Fruit fly (Drosophila melanogaster) whole organism, embryonic: Measurements from ENCODE around the gene CG44044.

Experiments used
- ATbp ChIP-seq: fragments of 200-800 bp; sonication (Bioruptor generic); optimal IDR thresholded peaks from 2 replicates; lab custom pipeline; 2017; ENCODE audit warnings: missing biosample characterization, mild to moderate bottlenecking, missing genetic modification characterization, missing genetic modification reagents
- BEAF-32 ChIP-seq: fragments of 200-800 bp; sonication (Bioruptor generic); optimal IDR thresholded peaks from 3 replicates; lab custom pipeline; 2017; ENCODE audit warnings: missing biosample characterization, missing genetic modification characterization, mild to moderate bottlenecking, moderate library complexity, missing genetic modification reagents
- C15 ChIP-seq: fragments of 200-800 bp; sonication (Bioruptor generic); IDR thresholded peaks from 3 replicates; pipeline ENCODE4 v1.3.6; 2022; ENCODE audit warnings: missing biosample characterization, missing genetic modification characterization
- CG10565 ChIP-seq: fragments of 200-800 bp; sonication (Bioruptor generic); optimal IDR thresholded peaks from 3 replicates; lab custom pipeline; 2016; ENCODE audit warnings: missing biosample characterization, mild to moderate bottlenecking, missing genetic modification characterization
- CG10979 ChIP-seq: fragments of 200-800 bp; sonication (Bioruptor generic); optimal IDR thresholded peaks from 2 replicates; lab custom pipeline; 2018; ENCODE audit warnings: missing biosample characterization, mild to moderate bottlenecking, missing genetic modification characterization, moderate library complexity
- CG11093 ChIP-seq: fragments of 200-800 bp; sonication (Bioruptor generic); IDR thresholded peaks from 3 replicates; pipeline ENCODE4 v1.3.6; 2022; ENCODE audit warnings: missing biosample characterization, missing genetic modification characterization
- CG1233 ChIP-seq: fragments of 200-800 bp; sonication (Bioruptor generic); optimal IDR thresholded peaks from 4 replicates; lab custom pipeline; 2018; ENCODE audit warnings: missing biosample characterization, mild to moderate bottlenecking, missing genetic modification characterization
- CG12659 ChIP-seq: fragments of 200-800 bp; sonication (Bioruptor generic); optimal IDR thresholded peaks from 3 replicates; lab custom pipeline; 2017; ENCODE audit warnings: mild to moderate bottlenecking, missing biosample characterization, missing genetic modification reagents, missing genetic modification characterization
- CG12942 ChIP-seq: fragments of 200-800 bp; sonication (Bioruptor generic); optimal IDR thresholded peaks from 3 replicates; lab custom pipeline; 2016; ENCODE audit warnings: missing biosample characterization, missing genetic modification characterization
- CG13296 ChIP-seq: fragments of 200-800 bp; sonication (Bioruptor generic); optimal IDR thresholded peaks from 3 replicates; lab custom pipeline; 2018; ENCODE audit warnings: missing biosample characterization, mild to moderate bottlenecking, missing genetic modification characterization
- CG1602 ChIP-seq: fragments of 200-800 bp; sonication (Bioruptor generic); optimal IDR thresholded peaks from 3 replicates; lab custom pipeline; 2016; ENCODE audit warnings: missing biosample characterization, missing genetic modification characterization
- CG17359 ChIP-seq: fragments of 200-800 bp; sonication (Bioruptor generic); optimal IDR thresholded peaks from 3 replicates; lab custom pipeline; 2018; ENCODE audit warnings: missing biosample characterization, mild to moderate bottlenecking, missing genetic modification characterization, moderate library complexity
- CG30431 ChIP-seq: fragments of 200-800 bp; sonication (Bioruptor generic); optimal IDR thresholded peaks from 2 replicates; lab custom pipeline; 2017; ENCODE audit warnings: missing biosample characterization, missing genetic modification characterization
- CG31365 ChIP-seq: fragments of 200-800 bp; sonication (Bioruptor generic); optimal IDR thresholded peaks from 2 replicates; lab custom pipeline; 2018; ENCODE audit warnings: missing biosample characterization, mild to moderate bottlenecking, missing genetic modification characterization
- CG32532 ChIP-seq: fragments of 200-800 bp; sonication (Bioruptor generic); IDR thresholded peaks from 2 replicates; pipeline ENCODE4 v1.3.6; 2022; ENCODE audit warnings: missing biosample characterization, missing genetic modification characterization
- CG4360 ChIP-seq: fragments of 200-800 bp; sonication (Bioruptor generic); IDR thresholded peaks from 2 replicates; pipeline ENCODE4 v1.3.6; 2022; ENCODE audit warnings: missing biosample characterization, missing genetic modification characterization
- CG4617 ChIP-seq: fragments of 200-800 bp; sonication (Bioruptor generic); optimal IDR thresholded peaks from 3 replicates; lab custom pipeline; 2016; ENCODE audit warnings: missing biosample characterization, missing genetic modification characterization, borderline replicate concordance
- CG6791 ChIP-seq: fragments of 200-800 bp; sonication (Bioruptor generic); IDR thresholded peaks from 3 replicates; pipeline ENCODE4 v1.3.6; 2022; ENCODE audit warnings: missing biosample characterization, missing genetic modification characterization; ENCODE audit not compliant: partially characterized antibody
- CG7271 ChIP-seq: fragments of 200-800 bp; sonication (Bioruptor generic); optimal IDR thresholded peaks from 2 replicates; lab custom pipeline; 2018; ENCODE audit warnings: missing biosample characterization, mild to moderate bottlenecking, missing genetic modification characterization, moderate library complexity
- CG7987 ChIP-seq: fragments of 200-800 bp; sonication (Bioruptor generic); optimal IDR thresholded peaks from 2 replicates; lab custom pipeline; 2018; ENCODE audit warnings: missing biosample characterization, mild to moderate bottlenecking, missing genetic modification characterization, moderate library complexity
- D ChIP-seq, 2 experiments: fragments of 200-800 bp in 1 of 2; fragments of >200 bp in 1 of 2; sonication (Bioruptor generic) in 1 of 2; optimal IDR thresholded peaks; 2 replicates in 1 of 2; 3 replicates in 1 of 2; lab custom pipeline; 2017; ENCODE audit warnings: mild to moderate bottlenecking in 1 of 2, missing biosample characterization in 1 of 2, missing genetic modification characterization in 1 of 2, missing genetic modification reagents in 1 of 2
- Dek ChIP-seq: fragments of 200-800 bp; sonication (Bioruptor generic); optimal IDR thresholded peaks from 3 replicates; lab custom pipeline; 2019; ENCODE audit warnings: missing biosample characterization, mild to moderate bottlenecking, missing genetic modification characterization, moderate library complexity
- Doc2 ChIP-seq: fragments of 200-800 bp; sonication (Bioruptor generic); IDR thresholded peaks from 2 replicates; pipeline ENCODE4 v1.3.6; 2022; ENCODE audit warnings: missing biosample characterization, missing genetic modification characterization
- Ets65A ChIP-seq: fragments of 200-800 bp; sonication (Bioruptor generic); peaks from one replicate; lab custom pipeline; 2016; ENCODE audit warnings: missing biosample characterization, missing genetic modification characterization
- H15 ChIP-seq: fragments of 200-800 bp; sonication (Bioruptor generic); IDR thresholded peaks from 3 replicates; pipeline ENCODE4 v1.3.6; 2022; ENCODE audit warnings: missing biosample characterization, missing genetic modification characterization
- HLH3B ChIP-seq: fragments of 200-800 bp; sonication (Bioruptor generic); IDR thresholded peaks from 2 replicates; pipeline ENCODE4 v1.3.6; 2022; ENCODE audit warnings: missing biosample characterization, missing genetic modification characterization
- Myb ChIP-seq: fragments of 200-800 bp; sonication (Bioruptor generic); optimal IDR thresholded peaks from 2 replicates; lab custom pipeline; 2016; ENCODE audit warnings: missing biosample characterization, missing genetic modification characterization
- NfI ChIP-seq: fragments of 200-800 bp; sonication (Bioruptor generic); optimal IDR thresholded peaks from 3 replicates; lab custom pipeline; 2018; ENCODE audit warnings: missing biosample characterization, mild to moderate bottlenecking, missing genetic modification characterization, moderate library complexity
- Optix ChIP-seq: fragments of 200-800 bp; sonication (Bioruptor generic); IDR thresholded peaks from 3 replicates; pipeline ENCODE4 v1.3.6; 2022; ENCODE audit warnings: missing biosample characterization, missing genetic modification characterization
- Pdp1 ChIP-seq, 2 experiments: fragments of 200-800 bp; sonication (Bioruptor generic); optimal IDR thresholded peaks; 3 replicates each; lab custom pipeline; 2016; ENCODE audit warnings: missing biosample characterization in 2 of 2, missing genetic modification characterization in 2 of 2, mild to moderate bottlenecking in 1 of 2, moderate library complexity in 1 of 2
- Ssrp ChIP-seq: fragments of 200-800 bp; sonication (Bioruptor generic); optimal IDR thresholded peaks from 2 replicates; lab custom pipeline; 2018; ENCODE audit warnings: missing biosample characterization, mild to moderate bottlenecking, missing genetic modification characterization, moderate library complexity
- YL-1 ChIP-seq: fragments of 200-800 bp; sonication (Bioruptor generic); optimal IDR thresholded peaks from 3 replicates; lab custom pipeline; 2017; ENCODE audit warnings: missing biosample characterization, mild to moderate bottlenecking, missing genetic modification characterization
- bab2 ChIP-seq: fragments of 200-800 bp; sonication (Bioruptor generic); optimal IDR thresholded peaks from 2 replicates; lab custom pipeline; 2016; ENCODE audit warnings: missing biosample characterization, missing genetic modification characterization
- bbx ChIP-seq: fragments of 200-800 bp; sonication (Bioruptor generic); IDR thresholded peaks from 2 replicates; pipeline ENCODE4 v1.3.6; 2022; ENCODE audit warnings: missing biosample characterization, missing genetic modification characterization; ENCODE audit not compliant: partially characterized antibody
- btn ChIP-seq: fragments of 200-800 bp; sonication (Bioruptor generic); optimal IDR thresholded peaks from 2 replicates; lab custom pipeline; 2016; ENCODE audit warnings: missing biosample characterization, missing genetic modification characterization
- cg ChIP-seq: fragments of 200-800 bp; sonication (Bioruptor generic); optimal IDR thresholded peaks from 3 replicates; lab custom pipeline; 2019; ENCODE audit warnings: missing biosample characterization, mild to moderate bottlenecking, missing genetic modification characterization, moderate library complexity
- crp ChIP-seq, 2 experiments: fragments of 200-800 bp; sonication (Bioruptor generic); optimal IDR thresholded peaks; 2 replicates in 1 of 2; 3 replicates in 1 of 2; lab custom pipeline; 2017; ENCODE audit warnings: missing biosample characterization in 2 of 2, missing genetic modification characterization in 2 of 2, mild to moderate bottlenecking in 1 of 2, moderate library complexity in 1 of 2
- dmrt11E ChIP-seq: fragments of 200-800 bp; sonication (Bioruptor generic); optimal IDR thresholded peaks from 3 replicates; lab custom pipeline; 2018; ENCODE audit warnings: missing biosample characterization, mild to moderate bottlenecking, missing genetic modification characterization, moderate library complexity
- en ChIP-seq: fragments of 200-800 bp; sonication (Bioruptor generic); optimal IDR thresholded peaks from 2 replicates; lab custom pipeline; 2016; ENCODE audit warnings: missing biosample characterization, missing genetic modification characterization
- exex ChIP-seq: fragments of 200-800 bp; sonication (Bioruptor generic); optimal IDR thresholded peaks from 4 replicates; lab custom pipeline; 2018; ENCODE audit warnings: missing biosample characterization, mild to moderate bottlenecking, missing genetic modification characterization, moderate library complexity
- fd3F ChIP-seq: fragments of 200-800 bp; sonication (Bioruptor generic); optimal IDR thresholded peaks from 2 replicates; lab custom pipeline; 2018; ENCODE audit warnings: missing biosample characterization, mild to moderate bottlenecking, missing genetic modification characterization, moderate library complexity
- gcm ChIP-seq: fragments of 200-800 bp; sonication (Bioruptor generic); optimal IDR thresholded peaks from 2 replicates; lab custom pipeline; 2019; ENCODE audit warnings: missing biosample characterization, mild to moderate bottlenecking, missing genetic modification characterization, moderate library complexity
- kah ChIP-seq: fragments of 200-800 bp; sonication (Bioruptor generic); optimal IDR thresholded peaks from 2 replicates; lab custom pipeline; 2018; ENCODE audit warnings: missing biosample characterization, mild to moderate bottlenecking, missing genetic modification characterization
- lov ChIP-seq, 2 experiments: fragments of 200-800 bp in 1 of 2; fragments of >200 bp in 1 of 2; sonication (Bioruptor generic) in 1 of 2; IDR thresholded peaks in 1 of 2; optimal IDR thresholded peaks in 1 of 2; 2 replicates in 1 of 2; 3 replicates in 1 of 2; pipeline versions ENCODE4 v1.3.6 to Lab custom; 2017 to 2022; ENCODE audit warnings: missing biosample characterization in 1 of 2, missing genetic modification characterization in 1 of 2
- rib ChIP-seq: fragments of 200-800 bp; sonication (Bioruptor generic); IDR thresholded peaks from 2 replicates; pipeline ENCODE4 v1.3.6; 2022; ENCODE audit warnings: missing biosample characterization, missing genetic modification characterization
- so ChIP-seq: fragments of 200-800 bp; sonication (Bioruptor generic); IDR thresholded peaks from 3 replicates; pipeline ENCODE4 v1.3.6; 2022; ENCODE audit warnings: missing biosample characterization, missing genetic modification characterization
- sqz ChIP-seq: fragments of 200-800 bp; sonication (Bioruptor generic); optimal IDR thresholded peaks from 3 replicates; lab custom pipeline; 2018; ENCODE audit warnings: missing biosample characterization, mild to moderate bottlenecking, missing genetic modification characterization

Gene CG44044

dm6 chr3R:16309302-16310080, 12.1 kb upstream of the CG44044 start (continued):
- TF ChIP-seq CG1233 (peak; percentile 93), CG10565 (GFP tag; lab: Kevin White, UChicago) (no peak), CG10979 (tag; lab: Kevin White, UChicago) (peak; percentile 3), btn (GFP tag; lab: Kevin White, UChicago) (no peak), fd3F (no peak), CG7271 (tag; lab: Kevin White, UChicago) (no peak), CG13296 (GFP tag; lab: Kevin White, UChicago) (peak; percentile 10), cg (GFP tag; lab: Kevin White, UChicago) (no peak), Optix (GFP tag; lab: Robert Waterston, UW) (no peak), Doc2 (GFP tag; lab: Robert Waterston, UW) (no peak), CG30431 (GFP tag; lab: Kevin White, UChicago) (no peak), CG7987 (GFP tag; lab: Kevin White, UChicago) (no peak), dmrt11E (tag; lab: Kevin White, UChicago) (no peak), CG4617 (GFP tag; lab: Kevin White, UChicago) (no peak), rib (GFP tag; lab: Robert Waterston, UW) (no peak), Pdp1 (GFP tag; optimal IDR thresholded peaks at IDR 0.05; lab: Kevin White, UChicago) (peak; percentile 2 to 34), CG11093 (GFP tag; lab: Robert Waterston, UW) (no peak), H15 (GFP tag; lab: Robert Waterston, UW) (no peak), Myb (peak; percentile 2), gcm (no peak), Ssrp (tag; lab: Kevin White, UChicago) (peak; percentile 16), NfI (GFP tag; lab: Kevin White, UChicago) (no peak), exex (tag; lab: Kevin White, UChicago) (no peak), YL-1 (GFP tag; lab: Kevin White, UChicago) (no peak), D (optimal IDR thresholded peaks at IDR 0.05; lab: Kevin White, UChicago) (no peak), D (GFP tag; optimal IDR thresholded peaks at IDR 0.05; lab: Kevin White, UChicago) (no peak), bbx (GFP tag; lab: Robert Waterston, UW) (no peak), CG17359 (tag; lab: Kevin White, UChicago) (peak; percentile 31), bab2 (peak; percentile 12), CG12942 (GFP tag; lab: Kevin White, UChicago) (no peak), BEAF-32 (GFP tag; lab: Kevin White, UChicago) (no peak), CG4360 (no peak), lov (optimal IDR thresholded peaks at IDR 0.05; lab: Kevin White, UChicago) (no peak), lov (GFP tag; IDR thresholded peaks at IDR 0.05; lab: Robert Waterston, UW) (no peak), ATbp (GFP tag; lab: Kevin White, UChicago) (no peak), HLH3B (no peak), C15 (GFP tag; lab: Robert Waterston, UW) (no peak), CG6791 (no peak), Dek (tag; lab: Kevin White, UChicago) (no peak), kah (no peak), CG31365 (no peak), en (GFP tag; lab: Kevin White, UChicago) (no peak), so (GFP tag; lab: Robert Waterston, UW) (peak; percentile 61; the same call in 1 of the 3 replicates), crp (GFP tag; optimal IDR thresholded peaks at IDR 0.05; lab: Kevin White, UChicago) (no peak), sqz (GFP tag; lab: Kevin White, UChicago) (no peak), CG1602 (GFP tag; lab: Kevin White, UChicago) (no peak), CG12659 (GFP tag; lab: Kevin White, UChicago) (peak; percentile 23), Ets65A (GFP tag; lab: Kevin White, UChicago) (peak; percentile 91), CG32532 (peak; percentile 61; the same call in 1 of the 2 replicates)
